Worm (Caenorhabditis elegans): Measurements from ENCODE around the gene F53C3.11.

DNA sequence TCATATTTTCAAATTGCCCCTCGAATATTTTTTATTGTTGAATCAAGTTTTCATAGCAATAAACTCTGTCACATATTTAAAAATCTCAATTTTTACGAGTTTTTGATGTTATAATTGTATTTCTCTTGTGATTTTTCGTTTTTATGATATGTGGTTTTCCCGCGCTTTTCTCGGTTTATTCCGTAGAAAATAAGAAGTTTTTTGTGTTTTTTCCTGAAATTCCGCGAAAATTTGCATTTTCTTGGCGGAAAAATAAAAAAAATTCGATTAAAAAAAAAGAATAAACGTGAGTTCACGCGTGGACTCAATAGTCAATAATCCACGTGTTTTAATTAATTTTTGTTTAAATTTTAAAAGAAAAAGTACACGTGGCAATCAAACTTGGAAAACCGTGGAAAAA is 29.5 kb upstream of the F53C3.11 start:
- no peak for TF ChIP-seq ceh-18 (tag; optimal IDR thresholded peaks at IDR 0.05)
- no peak for TF ChIP-seq pha-4 (tag; optimal IDR thresholded peaks at IDR 0.05)

Data from whole organism, late embryonic.